Worm (Caenorhabditis elegans) whole organism, early embryonic: Measurements from ENCODE around the gene C49F5.13.

Experiments used
- B0310.2 ChIP-seq: sonication (generic microtip); optimal IDR thresholded peaks from 2 replicates; lab custom pipeline; 2016; ENCODE audit warnings: mild to moderate bottlenecking, missing genetic modification characterization, missing compliant biosample characterization
- aly-1 ChIP-seq: sonication (generic microtip); optimal IDR thresholded peaks from 2 replicates; lab custom pipeline; 2016; ENCODE audit warnings: missing genetic modification characterization, missing compliant biosample characterization
- ama-1 ChIP-seq: fragments of 150-350 bp; optimal IDR thresholded peaks from 2 replicates; lab custom pipeline; 2014
- ceh-13 ChIP-seq: fragments of 200-800 bp; sonication (Bioruptor generic); optimal IDR thresholded peaks from 2 replicates; lab custom pipeline; 2018; ENCODE audit warnings: mild to moderate bottlenecking, missing genetic modification characterization, missing compliant biosample characterization
- ceh-36 ChIP-seq: sonication (generic microtip); optimal IDR thresholded peaks from 2 replicates; lab custom pipeline; 2016; ENCODE audit warnings: missing genetic modification characterization, inconsistent platforms, missing compliant biosample characterization
- ets-7 ChIP-seq: sonication (generic microtip); optimal IDR thresholded peaks from 2 replicates; lab custom pipeline; 2016; ENCODE audit warnings: missing genotype, missing genetic modification characterization, missing compliant biosample characterization
- flt-1 ChIP-seq: fragments of 200-800 bp; sonication (Bioruptor generic); IDR thresholded peaks from 2 replicates; pipeline ENCODE4 v1.3.6; 2022; ENCODE audit warnings: missing genetic modification characterization, missing compliant biosample characterization
- hmbx-1 ChIP-seq: sonication (generic microtip); optimal IDR thresholded peaks from 2 replicates; lab custom pipeline; 2016; ENCODE audit warnings: mild to moderate bottlenecking, missing genetic modification characterization, missing compliant biosample characterization
- hnd-1 ChIP-seq: sonication (generic microtip); optimal IDR thresholded peaks from 2 replicates; lab custom pipeline; 2016; ENCODE audit warnings: missing genetic modification characterization, missing compliant biosample characterization
- pes-1 ChIP-seq: fragments of 200-800 bp; sonication (Bioruptor generic); IDR thresholded peaks from 2 replicates; pipeline ENCODE4 v1.3.6; 2022; ENCODE audit warnings: missing genetic modification reagents, missing genetic modification characterization, missing compliant biosample characterization
- scrt-1 ChIP-seq: fragments of 200-800 bp; sonication (Bioruptor generic); IDR thresholded peaks from 2 replicates; pipeline ENCODE4 v1.3.6; 2022; ENCODE audit warnings: missing genetic modification characterization, missing compliant biosample characterization
- sea-1 ChIP-seq: fragments of 200-800 bp; sonication (Bioruptor generic); conservative IDR thresholded peaks from 2 replicates; pipeline ENCODE4 v1.3.6; 2022; ENCODE audit warnings: missing genetic modification characterization, missing compliant biosample characterization
- tbx-11 ChIP-seq: fragments of 200-800 bp; sonication (Bioruptor generic); IDR thresholded peaks from 2 replicates; pipeline ENCODE4 v1.3.6; 2022; ENCODE audit warnings: missing genetic modification characterization, missing compliant biosample characterization

DNA sequence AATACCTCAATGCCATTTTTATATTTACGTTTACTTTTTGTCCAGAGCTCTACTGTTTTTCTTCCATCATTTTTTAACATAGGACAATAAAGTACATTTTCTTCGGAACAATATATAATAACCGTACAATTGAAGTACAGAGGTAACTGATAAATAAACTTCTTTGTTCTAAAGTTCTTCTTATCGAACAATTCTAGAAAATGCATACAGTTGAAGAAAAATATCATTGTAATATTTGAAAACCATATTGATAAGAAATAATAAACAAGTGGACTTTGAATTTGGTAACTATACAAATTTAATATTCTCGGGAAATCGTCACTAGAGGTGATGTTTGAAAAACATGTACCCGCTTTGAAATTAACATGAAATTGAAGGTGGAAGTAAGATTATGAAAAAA, 35.4 kb downstream of the C49F5.13 start:
- TF ChIP-seq ama-1 (lab: Kevin White, UChicago) (no peak), scrt-1 (GFP tag; lab: Robert Waterston, UW) (no peak), aly-1 (tag; lab: Kevin White, UChicago) (no peak), sea-1 (GFP tag; lab: Robert Waterston, UW) (no peak), flt-1 (no peak), ets-7 (tag; lab: Kevin White, UChicago) (no peak), hnd-1 (tag; lab: Kevin White, UChicago) (no peak), B0310.2 (tag; lab: Kevin White, UChicago) (no peak), tbx-11 (no peak), ceh-13 (GFP tag; lab: Kevin White, UChicago) (no peak), ceh-36 (tag; lab: Kevin White, UChicago) (no peak), pes-1 (GFP tag; lab: Robert Waterston, UW) (no peak), hmbx-1 (no peak)
